Fruit fly (Drosophila melanogaster): Measurements from ENCODE around the gene CG7963.

- TF ChIP-seq pan (optimal IDR thresholded peaks at IDR 0.05) (no peak), psq (optimal IDR thresholded peaks at IDR 0.05) (no peak), usp (GFP tag; optimal IDR thresholded peaks at IDR 0.05) (no peak), Dll (optimal IDR thresholded peaks at IDR 0.05) (no peak), CG8478 (optimal IDR thresholded peaks at IDR 0.05) (no peak), EcR (GFP tag; optimal IDR thresholded peaks at IDR 0.05) (no peak)
Observed at dm6 chr3R:8317215-8317614, 45.4 kb upstream of the CG7963 start, which contains the start of gene Ctr1B.

Data from whole organism.